Worm (Caenorhabditis elegans): ENCODE data around the gene dnj-7.

ce11 chrX:7175389-7175788 lies 19.0 kb upstream of the dnj-7 start:
- TF ChIP-seq nhr-28 (tag; optimal IDR thresholded peaks at IDR 0.05) (no peak), lin-13 (tag; optimal IDR thresholded peaks at IDR 0.05) (no peak), unc-62 (GFP tag; optimal IDR thresholded peaks at IDR 0.05) (no peak), mep-1 (tag; optimal IDR thresholded peaks at IDR 0.05) (no peak), unc-39 (tag; optimal IDR thresholded peaks at IDR 0.05) (no peak)

Measured in whole organism, mixed stage, embryonic.